Fruit fly (Drosophila melanogaster) whole organism, embryonic: Measurements from ENCODE around the gene CG5172.

Source experiments
- Blimp-1 ChIP-seq: fragments of 200-800 bp; sonication (Bioruptor generic); optimal IDR thresholded peaks from 3 replicates; lab custom pipeline; 2018; ENCODE audit warnings: missing biosample characterization, missing genetic modification characterization, mild to moderate bottlenecking, moderate library complexity, missing genetic modification reagents
- CG10147 ChIP-seq: fragments of 200-800 bp; sonication (Bioruptor generic); optimal IDR thresholded peaks from 2 replicates; lab custom pipeline; 2019; ENCODE audit warnings: missing biosample characterization, mild to moderate bottlenecking, missing genetic modification characterization, moderate library complexity
- CG10462 ChIP-seq: fragments of 200-800 bp; sonication (Bioruptor generic); optimal IDR thresholded peaks from 2 replicates; lab custom pipeline; 2016; ENCODE audit warnings: missing biosample characterization, missing genetic modification characterization
- CG13296 ChIP-seq: fragments of 200-800 bp; sonication (Bioruptor generic); optimal IDR thresholded peaks from 3 replicates; lab custom pipeline; 2018; ENCODE audit warnings: missing biosample characterization, mild to moderate bottlenecking, missing genetic modification characterization
- CG18011 ChIP-seq: fragments of 200-800 bp; sonication (Bioruptor generic); optimal IDR thresholded peaks from 2 replicates; lab custom pipeline; 2017; ENCODE audit warnings: missing biosample characterization, missing genetic modification characterization, mild to moderate bottlenecking, moderate library complexity, missing genotype
- D19A ChIP-seq: fragments of 200-800 bp; optimal IDR thresholded peaks from 3 replicates; lab custom pipeline; 2019; ENCODE audit warnings: missing biosample characterization, mild to moderate bottlenecking, missing genetic modification characterization, moderate library complexity
- E2f1 ChIP-seq: fragments of 200-800 bp; sonication (Bioruptor generic); IDR thresholded peaks from 2 replicates; pipeline ENCODE4 v1.3.6; 2022; ENCODE audit warnings: missing biosample characterization, missing genetic modification characterization
- Elba2 ChIP-seq: fragments of 200-800 bp; sonication (Bioruptor generic); optimal IDR thresholded peaks from 3 replicates; lab custom pipeline; 2016; ENCODE audit warnings: missing biosample characterization, missing genetic modification characterization
- Ets97D ChIP-seq: fragments of 200-800 bp; sonication (Bioruptor generic); optimal IDR thresholded peaks from 3 replicates; lab custom pipeline; 2016; ENCODE audit warnings: missing biosample characterization, missing genetic modification characterization
- Fer2 ChIP-seq: fragments of 200-800 bp; sonication (Bioruptor generic); optimal IDR thresholded peaks from 2 replicates; lab custom pipeline; 2018; ENCODE audit warnings: missing biosample characterization, mild to moderate bottlenecking, missing genetic modification characterization, moderate library complexity
- Sox102F ChIP-seq: fragments of 200-800 bp; sonication (Bioruptor generic); optimal IDR thresholded peaks from 2 replicates; lab custom pipeline; 2018; ENCODE audit warnings: missing biosample characterization, mild to moderate bottlenecking, missing genetic modification characterization, moderate library complexity
- grn ChIP-seq: fragments of 200-800 bp; sonication (Bioruptor generic); optimal IDR thresholded peaks from 3 replicates; lab custom pipeline; 2017; ENCODE audit warnings: missing biosample characterization, missing genetic modification characterization

dm6 chrX:17265402-17266028, 44.3 kb downstream of the CG5172 start:
- no peak for TF ChIP-seq grn (GFP tag; lab: Kevin White, UChicago)
- TF ChIP-seq Ets97D (GFP tag; lab: Kevin White, UChicago), result no peak
- no peak for TF ChIP-seq E2f1 (GFP tag; lab: Robert Waterston, UW)
- no peak for TF ChIP-seq D19A (tag; lab: Kevin White, UChicago)
- TF ChIP-seq CG10147, result no peak
- TF ChIP-seq Blimp-1 (GFP tag; lab: Kevin White, UChicago), result no peak
- TF ChIP-seq Fer2 (tag; lab: Kevin White, UChicago), result no peak
- peak; percentile 65 for TF ChIP-seq Elba2 (GFP tag; lab: Kevin White, UChicago)
- TF ChIP-seq CG18011, result no peak
- TF ChIP-seq CG10462 (GFP tag; lab: Kevin White, UChicago), result no peak
- TF ChIP-seq CG13296 (GFP tag; lab: Kevin White, UChicago), result no peak
- TF ChIP-seq Sox102F (GFP tag; lab: Kevin White, UChicago), result no peak
